ENCODE assay signal across 3 worm cellular contexts in genomic region chrIV:3767749-3768148, ce11.
TF ChIP-seq lines count a peak whose summit lies in the region.

No protein-coding gene starts in this region.

TF ChIP-seq in whole organism, L4 larva, 104 proteins besides CTCF, POLR2A, EP300 and RAD21:
- no peak for TF ChIP-seq mxl-3 (GFP tag; optimal IDR thresholded peaks at IDR 0.05; lab: Kevin White, UChicago)
- TF ChIP-seq nhr-76 (tag; optimal IDR thresholded peaks at IDR 0.05; lab: Kevin White, UChicago) = no peak
- TF ChIP-seq set-16 (GFP tag; IDR thresholded peaks at IDR 0.05; lab: Robert Waterston, UW) = peak; percentile 58
- no peak for TF ChIP-seq lin-13 (GFP tag; optimal IDR thresholded peaks at IDR 0.05; lab: Kevin White, UChicago)
- TF ChIP-seq nhr-111 (GFP tag; optimal IDR thresholded peaks at IDR 0.05; lab: Kevin White, UChicago) = no peak
- no peak for TF ChIP-seq dve-1 (tag; optimal IDR thresholded peaks at IDR 0.05; lab: Kevin White, UChicago; ENCODE audit: insufficient read depth)
- no peak for TF ChIP-seq spr-3 (GFP tag; optimal IDR thresholded peaks at IDR 0.05; lab: Kevin White, UChicago)
- no peak for TF ChIP-seq ces-1 (GFP tag; optimal IDR thresholded peaks at IDR 0.05; lab: Kevin White, UChicago)
TF ChIP-seq in whole organism, L4 larva: peak in this region for 1.

TF ChIP-seq in whole organism, early embryonic, 17 proteins besides CTCF, POLR2A, EP300 and RAD21:
- TF ChIP-seq tbx-11 (GFP tag; IDR thresholded peaks at IDR 0.05; lab: Robert Waterston, UW) (no peak), hmg-4 (GFP tag; optimal IDR thresholded peaks at IDR 0.05; lab: Kevin White, UChicago) (peak; percentile 61)

TF ChIP-seq in whole organism, mixed stage, embryonic, 35 proteins besides CTCF, POLR2A, EP300 and RAD21:
- peak; percentile 57 for TF ChIP-seq hlh-1 (tag; optimal IDR thresholded peaks at IDR 0.05; lab: Kevin White, UChicago)
- TF ChIP-seq M03D4.4 (tag; optimal IDR thresholded peaks at IDR 0.05; lab: Kevin White, UChicago) = no peak
- TF ChIP-seq mls-2 (tag; optimal IDR thresholded peaks at IDR 0.05; lab: Kevin White, UChicago) = peak; percentile 6
